Fruit fly (Drosophila melanogaster) whole organism, pupa: Measurements from ENCODE around the gene Hsp67Bc.

Experiments used
- CG10348 ChIP-seq: fragments of 200-800 bp; sonication (Bioruptor generic); IDR thresholded peaks from 2 replicates; pipeline ENCODE4 v1.3.6; 2022; ENCODE audit warnings: missing biosample characterization, missing genetic modification characterization
- CG12605 ChIP-seq: fragments of 200-800 bp; sonication (Bioruptor generic); IDR thresholded peaks from 2 replicates; pipeline ENCODE4 v1.3.6; 2022; ENCODE audit warnings: missing biosample characterization, missing genetic modification characterization
- CG13204 ChIP-seq: fragments of 200-800 bp; sonication (Bioruptor generic); optimal IDR thresholded peaks from 2 replicates; lab custom pipeline; 2018; ENCODE audit warnings: missing biosample characterization, mild to moderate bottlenecking, missing genetic modification characterization, moderate library complexity
- CG14655 ChIP-seq: fragments of 200-800 bp; sonication (Bioruptor generic); optimal IDR thresholded peaks from 3 replicates; lab custom pipeline; 2017; ENCODE audit warnings: mild to moderate bottlenecking, missing biosample characterization, missing genetic modification reagents, missing genetic modification characterization
- CG15710 ChIP-seq: fragments of 200-800 bp; sonication (Bioruptor generic); optimal IDR thresholded peaks from 2 replicates; lab custom pipeline; 2018; ENCODE audit warnings: missing biosample characterization, mild to moderate bottlenecking, missing genetic modification characterization, moderate library complexity
- CG17806 ChIP-seq: fragments of 200-800 bp; sonication (Bioruptor generic); optimal IDR thresholded peaks from 2 replicates; lab custom pipeline; 2018; ENCODE audit warnings: missing biosample characterization, mild to moderate bottlenecking, missing genetic modification characterization, moderate library complexity
- CG32121 ChIP-seq: fragments of 200-800 bp; sonication (Bioruptor generic); IDR thresholded peaks from 2 replicates; pipeline ENCODE4 v1.3.6; 2022; ENCODE audit warnings: missing biosample characterization, missing genetic modification characterization
- CG34367 ChIP-seq: fragments of 200-800 bp; sonication (Bioruptor generic); optimal IDR thresholded peaks from 2 replicates; lab custom pipeline; 2018; ENCODE audit warnings: missing biosample characterization, mild to moderate bottlenecking, missing genetic modification characterization
- CG4496 ChIP-seq: fragments of 200-800 bp; sonication (Bioruptor generic); IDR thresholded peaks from 3 replicates; pipeline ENCODE4 v1.3.6; 2022; ENCODE audit warnings: missing biosample characterization, missing genetic modification characterization
- CG8159 ChIP-seq: fragments of 200-800 bp; sonication (Bioruptor generic); optimal IDR thresholded peaks from 3 replicates; lab custom pipeline; 2018; ENCODE audit warnings: missing biosample characterization, mild to moderate bottlenecking, missing genetic modification characterization, moderate library complexity
- CG8301 ChIP-seq: fragments of 200-800 bp; sonication (Bioruptor generic); optimal IDR thresholded peaks from 2 replicates; lab custom pipeline; 2018; ENCODE audit warnings: missing biosample characterization, mild to moderate bottlenecking, missing genetic modification characterization
- CG9948 ChIP-seq: fragments of 200-800 bp; sonication (Bioruptor generic); optimal IDR thresholded peaks from 2 replicates; lab custom pipeline; 2018; ENCODE audit warnings: missing biosample characterization, mild to moderate bottlenecking, missing genetic modification characterization, moderate library complexity
- D1 ChIP-seq: fragments of 200-800 bp; sonication (Bioruptor generic); optimal IDR thresholded peaks from 2 replicates; lab custom pipeline; 2018; ENCODE audit warnings: missing biosample characterization, mild to moderate bottlenecking, missing genetic modification characterization, moderate library complexity
- EcR ChIP-seq: fragments of 200-800 bp; sonication (Bioruptor generic); optimal IDR thresholded peaks from 3 replicates; lab custom pipeline; 2019; ENCODE audit warnings: missing biosample characterization, missing genetic modification characterization, mild to moderate bottlenecking, moderate library complexity, missing genetic modification reagents
- Ets98B ChIP-seq: fragments of 200-800 bp; sonication (Bioruptor generic); IDR thresholded peaks from 2 replicates; pipeline ENCODE4 v1.3.6; 2022; ENCODE audit warnings: missing biosample characterization, missing genetic modification characterization
- Pif1A ChIP-seq: fragments of 200-800 bp; sonication (Bioruptor generic); optimal IDR thresholded peaks from 3 replicates; lab custom pipeline; 2016; ENCODE audit warnings: missing biosample characterization, missing genetic modification characterization
- Pif1B ChIP-seq: fragments of 200-800 bp; sonication (Bioruptor generic); optimal IDR thresholded peaks from 3 replicates; lab custom pipeline; 2016; ENCODE audit warnings: missing biosample characterization, missing genetic modification characterization
- Snoo ChIP-seq: fragments of 200-800 bp; sonication (Bioruptor generic); optimal IDR thresholded peaks from 3 replicates; lab custom pipeline; 2017; ENCODE audit warnings: missing biosample characterization, mild to moderate bottlenecking, missing genetic modification characterization, inconsistent platforms
- fd96Ca ChIP-seq: fragments of 200-800 bp; sonication (Bioruptor generic); IDR thresholded peaks from 3 replicates; pipeline ENCODE4 v1.3.6; 2022; ENCODE audit warnings: missing biosample characterization, missing genetic modification characterization
- gl ChIP-seq: fragments of 200-800 bp; sonication (Bioruptor generic); optimal IDR thresholded peaks from 2 replicates; lab custom pipeline; 2018; ENCODE audit warnings: missing biosample characterization, mild to moderate bottlenecking, missing genetic modification characterization
- rn ChIP-seq: fragments of 200-800 bp; sonication (Bioruptor generic); IDR thresholded peaks from 2 replicates; pipeline ENCODE4 v1.3.6; 2022; ENCODE audit warnings: missing biosample characterization, missing genetic modification characterization

The Hsp67Bc gene

dm6 chr3L:9417288-9417687 is 45.0 kb upstream of the Hsp67Bc start, which contains the start of gene CG3982:
Gene CG3982, minus strand, starts transcription at chr3L:9417388.
- TF ChIP-seq CG4496 (no peak), rn (no peak), Pif1B (no peak), CG8159 (tag; lab: Kevin White, UChicago) (no peak), fd96Ca (GFP tag; lab: Robert Waterston, UW) (no peak), EcR (GFP tag; lab: Kevin White, UChicago) (no peak), Pif1A (GFP tag; lab: Kevin White, UChicago) (no peak), Ets98B (no peak)

- TF ChIP-seq CG10348 (GFP tag; lab: Robert Waterston, UW) (no peak), EcR (GFP tag; lab: Kevin White, UChicago) (peak; percentile 64), Pif1A (GFP tag; lab: Kevin White, UChicago) (peak; percentile 59), CG34367 (tag; lab: Kevin White, UChicago) (peak; percentile 52), CG8159 (tag; lab: Kevin White, UChicago) (peak; percentile 61), CG13204 (GFP tag; lab: Kevin White, UChicago) (no peak), CG15710 (tag; lab: Kevin White, UChicago) (peak; percentile 76), rn (0 out of 2 replicates have a peak, but pooled peaks have one; percentile 7), Pif1B (peak; percentile 57), CG32121 (GFP tag; lab: Robert Waterston, UW) (peak; percentile 70), Ets98B (peak; percentile 61), CG9948 (tag; lab: Kevin White, UChicago) (peak; percentile 64), CG14655 (no peak), CG17806 (peak; percentile 61), CG8301 (tag; lab: Kevin White, UChicago) (peak; percentile 36), CG4496 (peak; percentile 75; the same call in 2 of the 3 replicates), D1 (no peak), gl (tag; lab: Kevin White, UChicago) (no peak), Snoo (tag; lab: Kevin White, UChicago) (peak; percentile 51), CG12605 (GFP tag; lab: Robert Waterston, UW) (peak; percentile 60), fd96Ca (GFP tag; lab: Robert Waterston, UW) (peak; percentile 65; the same call in 2 of the 3 replicates)
Observed at dm6 chr3L:9410754-9411423, 38.6 kb upstream of the Hsp67Bc start, which contains the start of the genes CG4022 and Cpsf5. Gene CG4022, minus strand, starts transcription at chr3L:9410832. Gene Cpsf5, plus strand, starts transcription at chr3L:9411038.

dm6 chr3L:9410030-9410589 is 37.8 kb upstream of the Hsp67Bc start:
- TF ChIP-seq Pif1A (GFP tag; lab: Kevin White, UChicago): no peak
- no peak for TF ChIP-seq EcR (GFP tag; lab: Kevin White, UChicago)
- no peak for TF ChIP-seq CG8159 (tag; lab: Kevin White, UChicago)
- TF ChIP-seq CG32121 (GFP tag; lab: Robert Waterston, UW): no peak
- TF ChIP-seq CG13204 (GFP tag; lab: Kevin White, UChicago): no peak
- no peak for TF ChIP-seq CG12605 (GFP tag; lab: Robert Waterston, UW)
- TF ChIP-seq Snoo (tag; lab: Kevin White, UChicago): no peak
- no peak for TF ChIP-seq CG8301 (tag; lab: Kevin White, UChicago)
- TF ChIP-seq CG15710 (tag; lab: Kevin White, UChicago): no peak
- TF ChIP-seq rn: no peak
- no peak for TF ChIP-seq D1
- no peak for TF ChIP-seq gl (tag; lab: Kevin White, UChicago)
- TF ChIP-seq CG4496: no peak
- TF ChIP-seq CG17806: no peak
- TF ChIP-seq Pif1B: no peak
- TF ChIP-seq CG34367 (tag; lab: Kevin White, UChicago): no peak
- no peak for TF ChIP-seq Ets98B

dm6 chr3L:9404497-9404896 is 32.2 kb upstream of the Hsp67Bc start, which contains the start of gene Cpr67B:
Gene Cpr67B, plus strand, starts transcription at chr3L:9404797.
- TF ChIP-seq CG9948 (tag; lab: Kevin White, UChicago) (no peak), EcR (GFP tag; lab: Kevin White, UChicago) (no peak), Snoo (tag; lab: Kevin White, UChicago) (no peak)

- no peak for TF ChIP-seq gl (tag; lab: Kevin White, UChicago)
- no peak for TF ChIP-seq CG4496
Observed at dm6 chr3L:9402157-9402890, 30.0 kb upstream of the Hsp67Bc start, which contains the start of gene eIF4E1. Gene eIF4E1, minus strand, starts transcription at chr3L:9402460.
